Fruit fly (Drosophila melanogaster) whole organism, embryonic: Measurements from ENCODE around the gene CG11679.

Experiments
- Asciz ChIP-seq: fragments of 200-800 bp; sonication (Bioruptor generic); optimal IDR thresholded peaks from 2 replicates; lab custom pipeline; 2017; ENCODE audit warnings: missing biosample characterization, mild to moderate bottlenecking, missing genetic modification characterization, missing genetic modification reagents
- BEAF-32 ChIP-seq: fragments of 200-800 bp; sonication (Bioruptor generic); optimal IDR thresholded peaks from 3 replicates; lab custom pipeline; 2017; ENCODE audit warnings: missing biosample characterization, missing genetic modification characterization, mild to moderate bottlenecking, moderate library complexity, missing genetic modification reagents
- Bgb ChIP-seq: fragments of 200-800 bp; sonication (Bioruptor generic); IDR thresholded peaks from 2 replicates; pipeline ENCODE4 v1.3.6; 2022; ENCODE audit warnings: missing biosample characterization, missing genetic modification characterization; ENCODE audit not compliant: partially characterized antibody
- Bteb2 ChIP-seq: fragments of 200-800 bp; sonication (Bioruptor generic); optimal IDR thresholded peaks from 2 replicates; lab custom pipeline; 2016; ENCODE audit warnings: missing biosample characterization, missing genetic modification characterization
- C15 ChIP-seq: fragments of 200-800 bp; sonication (Bioruptor generic); IDR thresholded peaks from 3 replicates; pipeline ENCODE4 v1.3.6; 2022; ENCODE audit warnings: missing biosample characterization, missing genetic modification characterization
- CG13287 ChIP-seq: fragments of 200-800 bp; sonication (Bioruptor generic); IDR thresholded peaks from 2 replicates; pipeline ENCODE4 v1.3.6; 2022; ENCODE audit warnings: missing biosample characterization, missing genetic modification characterization; ENCODE audit not compliant: partially characterized antibody
- CG14860 ChIP-seq: fragments of 200-800 bp; sonication (Bioruptor generic); IDR thresholded peaks from 3 replicates; pipeline ENCODE4 v1.3.6; 2022; ENCODE audit warnings: missing biosample characterization, missing genetic modification characterization; ENCODE audit not compliant: partially characterized antibody
- CG17829 ChIP-seq: fragments of 200-800 bp; optimal IDR thresholded peaks from 2 replicates; lab custom pipeline; 2019; ENCODE audit warnings: missing biosample characterization, mild to moderate bottlenecking, missing genetic modification characterization, moderate library complexity
- CG2116 ChIP-seq: fragments of 200-800 bp; sonication (Bioruptor generic); optimal IDR thresholded peaks from 3 replicates; lab custom pipeline; 2018; ENCODE audit warnings: missing biosample characterization, mild to moderate bottlenecking, missing genetic modification characterization
- CG2129 ChIP-seq: fragments of 200-800 bp; sonication (Bioruptor generic); IDR thresholded peaks from 2 replicates; pipeline ENCODE4 v1.3.6; 2022; ENCODE audit warnings: missing biosample characterization, missing genetic modification characterization; ENCODE audit not compliant: partially characterized antibody
- CG32532 ChIP-seq: fragments of 200-800 bp; sonication (Bioruptor generic); IDR thresholded peaks from 2 replicates; pipeline ENCODE4 v1.3.6; 2022; ENCODE audit warnings: missing biosample characterization, missing genetic modification characterization
- CG34224 ChIP-seq: fragments of 200-800 bp; sonication (Bioruptor generic); IDR thresholded peaks from 3 replicates; pipeline ENCODE4 v1.3.6; 2022; ENCODE audit warnings: missing biosample characterization, missing genetic modification characterization; ENCODE audit not compliant: partially characterized antibody
- CG3995 ChIP-seq: fragments of 200-800 bp; sonication (Bioruptor generic); optimal IDR thresholded peaks from 3 replicates; lab custom pipeline; 2016; ENCODE audit warnings: missing biosample characterization, missing genetic modification characterization
- CG4424 ChIP-seq: fragments of 200-800 bp; sonication (Bioruptor generic); optimal IDR thresholded peaks from 3 replicates; lab custom pipeline; 2016; ENCODE audit warnings: missing biosample characterization, missing genetic modification characterization
- CG6791 ChIP-seq: fragments of 200-800 bp; sonication (Bioruptor generic); IDR thresholded peaks from 3 replicates; pipeline ENCODE4 v1.3.6; 2022; ENCODE audit warnings: missing biosample characterization, missing genetic modification characterization; ENCODE audit not compliant: partially characterized antibody
- CG7963 ChIP-seq: fragments of 200-800 bp; sonication (Bioruptor generic); IDR thresholded peaks from 3 replicates; pipeline ENCODE4 v1.3.6; 2022; ENCODE audit warnings: missing biosample characterization, missing genetic modification characterization; ENCODE audit not compliant: partially characterized antibody
- CG9727 ChIP-seq: fragments of 200-800 bp; sonication (Bioruptor generic); optimal IDR thresholded peaks from 3 replicates; lab custom pipeline; 2017; ENCODE audit warnings: missing biosample characterization, mild to moderate bottlenecking, missing genetic modification characterization
- Dad ChIP-seq: fragments of 200-800 bp; sonication (Bioruptor generic); optimal IDR thresholded peaks from 3 replicates; lab custom pipeline; 2016; ENCODE audit warnings: missing biosample characterization, missing genetic modification characterization
- Dll ChIP-seq: fragments of 200-800 bp; sonication (Bioruptor generic); IDR thresholded peaks from 4 replicates; pipeline ENCODE4 v1.3.6; 2022; ENCODE audit warnings: missing biosample characterization, missing genetic modification characterization; ENCODE audit not compliant: partially characterized antibody
- Doc3 ChIP-seq: fragments of 200-800 bp; sonication (Bioruptor generic); IDR thresholded peaks from 3 replicates; pipeline ENCODE4 v1.3.6; 2022; ENCODE audit warnings: missing biosample characterization, missing genetic modification characterization; ENCODE audit not compliant: partially characterized antibody
- Dref ChIP-seq: fragments of 200-800 bp; sonication (Bioruptor generic); IDR thresholded peaks from 2 replicates; pipeline ENCODE4 v1.3.6; 2022; ENCODE audit warnings: missing biosample characterization, missing genetic modification characterization
- Drgx ChIP-seq: fragments of 200-800 bp; sonication (Bioruptor generic); IDR thresholded peaks from 2 replicates; pipeline ENCODE4 v1.3.6; 2022; ENCODE audit warnings: missing biosample characterization, missing genetic modification characterization
- HLH4C ChIP-seq: fragments of 200-800 bp; sonication (Bioruptor generic); IDR thresholded peaks from 3 replicates; pipeline ENCODE4 v1.3.6; 2022; ENCODE audit warnings: missing biosample characterization, missing genetic modification characterization; ENCODE audit not compliant: partially characterized antibody
- MBD-R2 ChIP-seq: fragments of 200-800 bp; sonication (Bioruptor generic); IDR thresholded peaks from 2 replicates; pipeline ENCODE4 v1.3.6; 2022; ENCODE audit warnings: missing biosample characterization, missing genetic modification characterization
- MESR4 ChIP-seq: fragments of 200-800 bp; sonication (Bioruptor generic); optimal IDR thresholded peaks from 2 replicates; lab custom pipeline; 2018; ENCODE audit warnings: missing biosample characterization, mild to moderate bottlenecking, missing genetic modification characterization, moderate library complexity
- Myb ChIP-seq: fragments of 200-800 bp; sonication (Bioruptor generic); optimal IDR thresholded peaks from 2 replicates; lab custom pipeline; 2016; ENCODE audit warnings: missing biosample characterization, missing genetic modification characterization
- Opbp ChIP-seq: fragments of 200-800 bp; sonication (Bioruptor generic); IDR thresholded peaks from 3 replicates; pipeline ENCODE4 v1.3.6; 2022; ENCODE audit warnings: missing biosample characterization, missing genetic modification characterization; ENCODE audit not compliant: partially characterized antibody
- Sry-β ChIP-seq: fragments of 200-800 bp; sonication (Bioruptor generic); optimal IDR thresholded peaks from 2 replicates; lab custom pipeline; 2018; ENCODE audit warnings: missing biosample characterization, mild to moderate bottlenecking, missing genetic modification characterization, moderate library complexity
- Sry-δ ChIP-seq: fragments of 200-800 bp; sonication (Bioruptor generic); optimal IDR thresholded peaks from 2 replicates; lab custom pipeline; 2016; ENCODE audit warnings: missing biosample characterization, missing genetic modification characterization
- ato ChIP-seq: fragments of 200-800 bp; sonication (Bioruptor generic); IDR thresholded peaks from 2 replicates; pipeline ENCODE4 v1.3.6; 2022; ENCODE audit warnings: missing biosample characterization, missing genetic modification characterization; ENCODE audit not compliant: partially characterized antibody
- bbx ChIP-seq: fragments of 200-800 bp; sonication (Bioruptor generic); IDR thresholded peaks from 2 replicates; pipeline ENCODE4 v1.3.6; 2022; ENCODE audit warnings: missing biosample characterization, missing genetic modification characterization; ENCODE audit not compliant: partially characterized antibody
- croc ChIP-seq: fragments of 200-800 bp; sonication (Bioruptor generic); conservative IDR thresholded peaks from 3 replicates; pipeline ENCODE4 v1.3.6; 2022; ENCODE audit warnings: missing biosample characterization, missing genetic modification characterization
- crol ChIP-seq: fragments of 200-800 bp; sonication (Bioruptor generic); IDR thresholded peaks from 2 replicates; pipeline ENCODE4 v1.3.6; 2022; ENCODE audit warnings: missing biosample characterization, missing genetic modification characterization
- crp ChIP-seq, 2 experiments: fragments of 200-800 bp; sonication (Bioruptor generic); optimal IDR thresholded peaks; 2 replicates in 1 of 2; 3 replicates in 1 of 2; lab custom pipeline; 2017; ENCODE audit warnings: missing biosample characterization in 2 of 2, missing genetic modification characterization in 2 of 2, mild to moderate bottlenecking in 1 of 2, moderate library complexity in 1 of 2
- hb ChIP-seq: fragments of 200-800 bp; sonication (Bioruptor generic); IDR thresholded peaks from 3 replicates; pipeline ENCODE4 v1.3.6; 2022; ENCODE audit warnings: missing biosample characterization, missing genetic modification characterization; ENCODE audit not compliant: partially characterized antibody
- hbn ChIP-seq: fragments of 200-800 bp; sonication (Bioruptor generic); IDR thresholded peaks from 2 replicates; pipeline ENCODE4 v1.3.6; 2022; ENCODE audit warnings: missing biosample characterization, missing genetic modification characterization; ENCODE audit not compliant: partially characterized antibody
- knrl ChIP-seq: fragments of 200-800 bp; sonication (Bioruptor generic); IDR thresholded peaks from 3 replicates; pipeline ENCODE4 v1.3.6; 2022; ENCODE audit warnings: missing biosample characterization, missing genetic modification characterization; ENCODE audit not compliant: partially characterized antibody
- lilli ChIP-seq: fragments of 200-800 bp; sonication (Bioruptor generic); optimal IDR thresholded peaks from 3 replicates; lab custom pipeline; 2016; ENCODE audit warnings: missing biosample characterization, missing genetic modification characterization
- mld ChIP-seq: fragments of 200-800 bp; sonication (Bioruptor generic); IDR thresholded peaks from 3 replicates; pipeline ENCODE4 v1.3.6; 2022; ENCODE audit warnings: missing biosample characterization, missing genetic modification characterization; ENCODE audit not compliant: partially characterized antibody
- nerfin-2 ChIP-seq: fragments of 200-800 bp; sonication (Bioruptor generic); IDR thresholded peaks from 2 replicates; pipeline ENCODE4 v1.3.6; 2022; ENCODE audit warnings: missing biosample characterization, missing genetic modification characterization; ENCODE audit not compliant: partially characterized antibody
- onecut ChIP-seq: fragments of 200-800 bp; sonication (Bioruptor generic); IDR thresholded peaks from 2 replicates; pipeline ENCODE4 v1.3.6; 2022; ENCODE audit warnings: missing biosample characterization, missing genetic modification characterization
- pzg ChIP-seq: fragments of 200-800 bp; sonication (Bioruptor generic); optimal IDR thresholded peaks from 3 replicates; lab custom pipeline; 2018; ENCODE audit warnings: missing biosample characterization, mild to moderate bottlenecking, missing genetic modification characterization, moderate library complexity
- sna ChIP-seq: fragments of 200-800 bp; sonication (Bioruptor generic); IDR thresholded peaks from 2 replicates; pipeline ENCODE4 v1.3.6; 2022; ENCODE audit warnings: missing biosample characterization, missing genetic modification characterization; ENCODE audit not compliant: partially characterized antibody
- tna ChIP-seq: fragments of 200-800 bp; sonication (Bioruptor generic); IDR thresholded peaks from 2 replicates; pipeline ENCODE4 v1.3.6; 2022; ENCODE audit warnings: missing biosample characterization, missing genetic modification characterization; ENCODE audit not compliant: partially characterized antibody
- unc-4 ChIP-seq: fragments of 200-800 bp; sonication (Bioruptor generic); IDR thresholded peaks from 2 replicates; pipeline ENCODE4 v1.3.6; 2022; ENCODE audit warnings: missing biosample characterization, missing genetic modification characterization; ENCODE audit not compliant: partially characterized antibody
- vnd ChIP-seq: fragments of 200-800 bp; sonication (Bioruptor generic); IDR thresholded peaks from 3 replicates; pipeline ENCODE4 v1.3.6; 2022; ENCODE audit warnings: missing biosample characterization, missing genetic modification characterization; ENCODE audit not compliant: partially characterized antibody
- zen2 ChIP-seq: fragments of 200-800 bp; sonication (Bioruptor generic); IDR thresholded peaks from 3 replicates; pipeline ENCODE4 v1.3.6; 2022; ENCODE audit warnings: missing biosample characterization, missing genetic modification characterization; ENCODE audit not compliant: partially characterized antibody

CG11679 gene

dm6 chrX:15731968-15732367 is 6.8 kb downstream of the CG11679 start, which contains the start of gene CG8191:
Gene CG8191 (plus strand): TSS chrX:15732178.
- peak; percentile 72 for TF ChIP-seq Doc3 (GFP tag; lab: Robert Waterston, UW)
- peak; percentile 88 for TF ChIP-seq CG3995 (GFP tag; lab: Kevin White, UChicago)
- no peak for TF ChIP-seq croc (GFP tag; lab: Robert Waterston, UW)
- TF ChIP-seq CG13287, result peak; percentile 77
- TF ChIP-seq Opbp (GFP tag; lab: Robert Waterston, UW), result peak; percentile 78; the same call in 2 of the 3 replicates
- TF ChIP-seq CG2129, result peak; percentile 45; the same call in 1 of the 2 replicates
- no peak for TF ChIP-seq CG4424 (GFP tag; lab: Kevin White, UChicago)
- peak in 1 of 2 experiments; percentile 82 for TF ChIP-seq crp (GFP tag; optimal IDR thresholded peaks at IDR 0.05; lab: Kevin White, UChicago)
- TF ChIP-seq vnd (GFP tag; lab: Robert Waterston, UW), result peak; percentile 61; the same call in 2 of the 3 replicates
- TF ChIP-seq tna, result peak; percentile 84
- peak; percentile 50 for TF ChIP-seq MESR4
- TF ChIP-seq Myb, result peak; percentile 34
- peak; percentile 68 for TF ChIP-seq BEAF-32 (GFP tag; lab: Kevin White, UChicago)
- peak; percentile 73 for TF ChIP-seq Bgb (GFP tag; lab: Robert Waterston, UW)
- TF ChIP-seq ato (GFP tag; lab: Robert Waterston, UW), result peak; percentile 82
- TF ChIP-seq nerfin-2, result peak; percentile 73
- peak; percentile 44 for TF ChIP-seq pzg (GFP tag; lab: Kevin White, UChicago)
- TF ChIP-seq mld, result peak; percentile 75; the same call in 2 of the 3 replicates
- TF ChIP-seq HLH4C (GFP tag; lab: Robert Waterston, UW), result peak; percentile 82
- TF ChIP-seq C15 (GFP tag; lab: Robert Waterston, UW), result no peak
- TF ChIP-seq Sry-δ (GFP tag; lab: Kevin White, UChicago), result peak; percentile 32
- TF ChIP-seq Sry-β, result peak; percentile 17
- TF ChIP-seq zen2 (GFP tag; lab: Robert Waterston, UW), result peak; percentile 86
- TF ChIP-seq CG17829, result peak; percentile 6
- peak; percentile 71 for TF ChIP-seq unc-4 (GFP tag; lab: Robert Waterston, UW)
- no peak for TF ChIP-seq CG9727 (GFP tag; lab: Kevin White, UChicago)
- TF ChIP-seq sna (GFP tag; lab: Robert Waterston, UW), result peak; percentile 62
- TF ChIP-seq crol (GFP tag; lab: Robert Waterston, UW), result no peak
- peak; percentile 70 for TF ChIP-seq MBD-R2 (GFP tag; lab: Robert Waterston, UW)
- TF ChIP-seq bbx (GFP tag; lab: Robert Waterston, UW), result peak; percentile 84
- peak; percentile 59; the same call in 1 of the 3 replicates for TF ChIP-seq hb (GFP tag; lab: Robert Waterston, UW)
- peak; percentile 82 for TF ChIP-seq Dref
- TF ChIP-seq CG34224 (GFP tag; lab: Robert Waterston, UW), result peak; percentile 80
- TF ChIP-seq Dad, result no peak
- TF ChIP-seq Dll (GFP tag; lab: Robert Waterston, UW), result peak; percentile 74; the same call in 3 of the 4 replicates
- TF ChIP-seq Asciz (GFP tag; lab: Kevin White, UChicago), result no peak
- peak; percentile 86 for TF ChIP-seq CG6791 (GFP tag; lab: Robert Waterston, UW)
- peak; percentile 69 for TF ChIP-seq hbn (GFP tag; lab: Robert Waterston, UW)
- peak; percentile 44; the same call in 2 of the 3 replicates for TF ChIP-seq knrl (GFP tag; lab: Robert Waterston, UW)
- no peak for TF ChIP-seq CG32532 (GFP tag; lab: Robert Waterston, UW)
- peak; percentile 38; the same call in 2 of the 3 replicates for TF ChIP-seq CG14860 (GFP tag; lab: Robert Waterston, UW)
- no peak for TF ChIP-seq Bteb2 (GFP tag; lab: Kevin White, UChicago)
- peak; percentile 61; the same call in 1 of the 3 replicates for TF ChIP-seq CG7963 (GFP tag; lab: Robert Waterston, UW)
- no peak for TF ChIP-seq lilli (GFP tag; lab: Kevin White, UChicago)
- TF ChIP-seq onecut (GFP tag; lab: Robert Waterston, UW), result no peak
- TF ChIP-seq Drgx, result no peak
- TF ChIP-seq CG2116 (GFP tag; lab: Kevin White, UChicago), result peak; percentile 72
